Fruit fly (Drosophila melanogaster) whole organism, adult: Measurements from ENCODE around the gene Vps33B.

Source experiments
- Crg-1 ChIP-seq: fragments of 200-800 bp; sonication (Bioruptor generic); optimal IDR thresholded peaks from 2 replicates; lab custom pipeline; 2016; ENCODE audit warnings: missing biosample characterization, missing genetic modification characterization
- toe ChIP-seq: fragments of 200-800 bp; sonication (Bioruptor generic); optimal IDR thresholded peaks from 2 replicates; lab custom pipeline; 2016; ENCODE audit warnings: missing biosample characterization, missing genetic modification characterization

DNA sequence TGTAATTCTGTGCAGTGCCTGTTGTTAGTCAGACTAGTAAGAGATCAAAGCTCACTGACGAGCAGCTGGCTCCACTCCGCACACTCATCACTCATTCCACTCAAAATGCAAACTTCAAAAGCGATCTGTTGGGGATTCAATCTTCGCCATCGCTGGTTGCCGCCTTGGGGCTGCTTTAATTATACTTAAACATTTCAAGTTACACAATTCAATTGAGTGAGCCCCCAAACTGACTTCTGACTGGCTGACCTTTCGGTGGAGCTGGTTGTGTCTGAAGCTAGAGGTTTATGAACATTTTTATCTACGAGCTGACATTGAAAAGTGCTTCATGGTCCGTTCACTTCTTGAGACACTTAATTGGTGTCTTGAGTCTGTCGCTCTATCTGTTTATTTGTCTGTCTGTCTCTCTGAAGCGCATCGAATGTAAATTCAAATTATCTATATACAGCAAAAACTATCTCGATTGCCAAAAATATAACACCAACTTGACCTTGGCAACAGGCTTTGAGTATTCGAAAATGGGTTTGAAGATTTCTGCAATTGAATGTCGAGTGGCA lies 36.0 kb upstream of the Vps33B start:
- TF ChIP-seq Crg-1 (GFP tag; lab: Kevin White, UChicago) = no peak
- no peak for TF ChIP-seq toe (GFP tag; lab: Kevin White, UChicago)
